Fruit fly (Drosophila melanogaster): ENCODE results near the gene btsz.

btsz gene

DNA sequence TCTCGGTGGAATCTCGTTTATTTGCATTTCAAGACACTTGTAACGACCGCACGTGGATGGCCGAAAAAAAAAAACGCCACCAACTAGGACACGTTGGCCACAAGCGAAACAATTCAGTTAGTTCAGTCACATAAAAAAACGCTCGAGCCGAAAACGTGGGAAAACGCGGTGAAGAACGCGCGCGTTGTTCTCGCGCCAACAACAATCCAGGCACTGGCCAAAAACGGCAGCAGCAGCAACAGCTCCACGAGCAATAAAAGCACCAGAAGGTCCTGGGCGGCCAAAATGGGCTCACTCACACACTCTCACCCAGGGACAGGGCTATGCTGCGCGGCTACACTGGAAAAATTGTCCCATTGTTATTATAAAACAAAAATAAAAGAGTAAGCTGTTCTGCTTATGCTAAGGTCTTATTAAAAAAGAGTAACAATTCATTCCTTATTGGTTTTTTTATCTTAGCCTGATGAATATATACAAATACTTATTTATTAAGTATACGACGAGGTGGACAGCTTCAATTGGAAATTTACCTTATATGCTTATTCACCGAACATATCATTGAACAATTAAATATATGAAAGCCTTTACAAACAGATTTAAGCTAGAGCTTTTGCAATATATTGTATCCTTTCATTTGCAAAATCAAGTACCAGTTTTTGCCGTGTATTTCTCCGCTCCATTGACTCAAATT lies at the start of gene btsz (continued):
- peak; percentile 67 for TF ChIP-seq gem (tag; optimal IDR thresholded peaks at IDR 0.05)
- TF ChIP-seq Pdp1 (GFP tag; optimal IDR thresholded peaks at IDR 0.05), result peak in 1 of 2 experiments; percentile 24
- peak; percentile 54 for TF ChIP-seq bcd (GFP tag; optimal IDR thresholded peaks at IDR 0.05)
- TF ChIP-seq CG43689 (GFP tag; IDR thresholded peaks at IDR 0.05), result no peak
- peak; percentile 64 for TF ChIP-seq CG7839 (tag; optimal IDR thresholded peaks at IDR 0.05)
- peak; percentile 15 for TF ChIP-seq Hsf (GFP tag; optimal IDR thresholded peaks at IDR 0.05)
- no peak for TF ChIP-seq C15 (GFP tag; IDR thresholded peaks at IDR 0.05)
- no peak for TF ChIP-seq Taf1 (GFP tag; IDR thresholded peaks at IDR 0.05)
- peak; percentile 31 for TF ChIP-seq CG4328 (GFP tag; optimal IDR thresholded peaks at IDR 0.05)
- TF ChIP-seq gsb-n (tag; optimal IDR thresholded peaks at IDR 0.05), result no peak
- no peak for TF ChIP-seq CG14014 (GFP tag; IDR thresholded peaks at IDR 0.05)
- no peak for TF ChIP-seq aop (GFP tag; IDR thresholded peaks at IDR 0.05)
- no peak for TF ChIP-seq CG33557 (GFP tag; optimal IDR thresholded peaks at IDR 0.05)
- TF ChIP-seq CG30431 (GFP tag; optimal IDR thresholded peaks at IDR 0.05), result no peak
- peak; percentile 58 for TF ChIP-seq sug (tag; optimal IDR thresholded peaks at IDR 0.05)
- peak; percentile 45 for TF ChIP-seq CG8924 (tag; optimal IDR thresholded peaks at IDR 0.05)
- TF ChIP-seq trem (tag; optimal IDR thresholded peaks at IDR 0.05), result no peak
- no peak for TF ChIP-seq ara (GFP tag; IDR thresholded peaks at IDR 0.05)
- TF ChIP-seq Six4 (GFP tag; optimal IDR thresholded peaks at IDR 0.05), result no peak
- peak; percentile 69 for TF ChIP-seq Hand (GFP tag; optimal IDR thresholded peaks at IDR 0.05)
- TF ChIP-seq ash1 (GFP tag; optimal IDR thresholded peaks at IDR 0.05), result no peak
- no peak for TF ChIP-seq CG4404 (GFP tag; IDR thresholded peaks at IDR 0.05)
- TF ChIP-seq D19B (GFP tag; optimal IDR thresholded peaks at IDR 0.05), result peak; percentile 20
- no peak for TF ChIP-seq schlank (tag; optimal IDR thresholded peaks at IDR 0.05)
- TF ChIP-seq psq (GFP tag; optimal IDR thresholded peaks at IDR 0.05), result no peak
- TF ChIP-seq wdn (GFP tag; IDR thresholded peaks at IDR 0.05), result no peak
- no peak for TF ChIP-seq bigmax (GFP tag; optimal IDR thresholded peaks at IDR 0.05)
- TF ChIP-seq slbo (GFP tag; IDR thresholded peaks at IDR 0.05), result peak; percentile 40; the same call in 1 of the 2 replicates
- TF ChIP-seq ci (GFP tag; IDR thresholded peaks at IDR 0.05), result no peak

DNA sequence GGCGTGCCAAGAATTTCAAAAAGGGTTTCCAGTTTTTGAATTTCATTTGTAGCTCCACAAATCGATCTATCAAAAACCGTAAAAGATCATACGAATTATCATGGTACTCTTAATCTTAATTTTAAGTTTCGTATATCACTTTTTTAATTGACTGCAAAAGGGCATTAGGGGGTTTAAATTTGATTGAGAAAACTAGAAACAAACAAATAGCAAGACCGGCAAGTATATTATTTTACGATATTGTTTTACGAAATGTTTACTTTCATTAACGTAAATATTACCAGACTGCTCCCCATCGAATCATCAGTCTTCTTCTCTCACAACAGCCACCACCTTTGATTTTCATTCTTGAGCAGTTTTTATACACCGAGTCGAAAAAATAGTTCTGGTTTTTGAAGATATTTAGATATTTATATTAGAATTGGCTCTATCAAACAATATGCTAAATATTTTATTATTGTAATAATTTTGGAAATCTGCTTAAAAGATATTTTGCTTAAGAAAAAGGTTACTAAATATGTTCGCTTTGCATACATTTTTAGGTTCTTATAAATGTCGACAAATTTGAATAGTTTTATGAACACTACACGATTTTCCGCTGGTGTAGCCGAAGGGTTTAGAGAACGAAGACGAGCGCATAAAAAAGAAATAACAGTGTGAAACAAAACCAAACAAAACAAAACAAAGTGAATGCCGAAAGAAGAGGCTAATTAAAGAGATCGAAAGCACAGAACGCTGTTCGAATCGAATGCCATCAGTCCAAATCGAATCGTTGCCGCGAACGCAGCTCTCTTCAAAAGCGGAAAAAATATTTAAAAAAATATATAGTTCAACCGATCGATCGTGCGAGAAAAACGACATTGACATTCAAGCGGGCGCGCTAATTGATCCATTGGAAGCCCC lies 42.9 kb upstream of the btsz start, which contains the start of gene Sdr:
Gene Sdr (plus strand): TSS at position 702 of the 903 bp plus-strand sequence.
- TF ChIP-seq gfzf (GFP tag; optimal IDR thresholded peaks at IDR 0.05) (no peak), CG7786 (GFP tag; optimal IDR thresholded peaks at IDR 0.05) (no peak), CG12659 (GFP tag; optimal IDR thresholded peaks at IDR 0.05) (no peak), Usf (GFP tag; optimal IDR thresholded peaks at IDR 0.05) (no peak), hbn (GFP tag; IDR thresholded peaks at IDR 0.05; ENCODE audit: partially characterized antibody) (no peak), da (GFP tag; optimal IDR thresholded peaks at IDR 0.05) (no peak), exex (tag; optimal IDR thresholded peaks at IDR 0.05) (no peak), lmd (GFP tag; IDR thresholded peaks at IDR 0.05) (no peak), CG6689 (GFP tag; IDR thresholded peaks at IDR 0.05) (0 out of 2 replicates have a peak, but pooled peaks have one; percentile 23), insv (GFP tag; optimal IDR thresholded peaks at IDR 0.05) (no peak), CG13296 (GFP tag; optimal IDR thresholded peaks at IDR 0.05) (no peak), dati (GFP tag; IDR thresholded peaks at IDR 0.05) (no peak), CG2875 (GFP tag; optimal IDR thresholded peaks at IDR 0.05) (no peak), trem (tag; optimal IDR thresholded peaks at IDR 0.05) (no peak), prd (optimal IDR thresholded peaks at IDR 0.05) (no peak), prd (GFP tag; IDR thresholded peaks at IDR 0.05) (no peak), D19A (tag; optimal IDR thresholded peaks at IDR 0.05) (no peak), CG15269 (tag; optimal IDR thresholded peaks at IDR 0.05) (peak; percentile 32), CG14710 (tag; optimal IDR thresholded peaks at IDR 0.05) (no peak), CG33557 (GFP tag; optimal IDR thresholded peaks at IDR 0.05) (no peak), CG15073 (GFP tag; optimal IDR thresholded peaks at IDR 0.05) (no peak), aop (GFP tag; IDR thresholded peaks at IDR 0.05) (no peak), CG1233 (GFP tag; optimal IDR thresholded peaks at IDR 0.05) (no peak)
